Worm (Caenorhabditis elegans): ENCODE data around the gene tag-131.

Gene tag-131

DNA sequence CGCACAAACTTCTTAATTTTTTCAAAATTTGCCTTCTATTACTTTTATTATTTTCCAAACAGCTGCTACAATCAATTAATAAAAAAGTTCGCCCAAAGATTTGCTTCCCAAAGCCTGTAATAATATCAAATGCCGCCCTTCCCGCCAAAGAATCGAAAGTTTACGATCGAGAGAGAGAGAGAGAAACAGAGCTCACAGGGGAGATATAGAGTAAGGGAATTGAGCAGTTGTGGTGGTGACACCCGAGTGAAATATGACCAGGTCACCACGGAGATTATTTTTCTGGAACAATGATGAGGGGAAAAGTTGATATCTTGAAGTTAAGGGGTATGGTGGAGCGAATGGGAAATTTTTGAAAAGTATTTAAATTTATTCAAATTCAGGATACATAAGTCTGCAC lies 42.4 kb downstream of the tag-131 start:
- TF ChIP-seq ztf-11 (tag; optimal IDR thresholded peaks at IDR 0.05) (no peak), skn-1 (tag; optimal IDR thresholded peaks at IDR 0.05) (no peak), R02D3.7 (tag; optimal IDR thresholded peaks at IDR 0.05) (no peak), aly-2 (tag; optimal IDR thresholded peaks at IDR 0.05) (no peak), egl-27 (tag; optimal IDR thresholded peaks at IDR 0.05) (no peak), nhr-25 (tag; optimal IDR thresholded peaks at IDR 0.05) (no peak), nhr-76 (tag; optimal IDR thresholded peaks at IDR 0.05) (no peak), mml-1 (tag; optimal IDR thresholded peaks at IDR 0.05) (no peak), fkh-10 (GFP tag; optimal IDR thresholded peaks at IDR 0.05) (no peak), mdl-1 (tag; optimal IDR thresholded peaks at IDR 0.05) (no peak), ceh-28 (tag; optimal IDR thresholded peaks at IDR 0.05) (no peak), nfya-1 (tag; optimal IDR thresholded peaks at IDR 0.05; ENCODE audit: insufficient read depth) (no peak), daf-12 (tag; optimal IDR thresholded peaks at IDR 0.05) (no peak), egl-5 (tag; optimal IDR thresholded peaks at IDR 0.05) (no peak), ZK546.5 (tag; optimal IDR thresholded peaks at IDR 0.05) (no peak), zag-1 (tag; optimal IDR thresholded peaks at IDR 0.05) (no peak), ama-1 (optimal IDR thresholded peaks at IDR 0.05) (no peak), elt-3 (tag; optimal IDR thresholded peaks at IDR 0.05) (no peak)

DNA sequence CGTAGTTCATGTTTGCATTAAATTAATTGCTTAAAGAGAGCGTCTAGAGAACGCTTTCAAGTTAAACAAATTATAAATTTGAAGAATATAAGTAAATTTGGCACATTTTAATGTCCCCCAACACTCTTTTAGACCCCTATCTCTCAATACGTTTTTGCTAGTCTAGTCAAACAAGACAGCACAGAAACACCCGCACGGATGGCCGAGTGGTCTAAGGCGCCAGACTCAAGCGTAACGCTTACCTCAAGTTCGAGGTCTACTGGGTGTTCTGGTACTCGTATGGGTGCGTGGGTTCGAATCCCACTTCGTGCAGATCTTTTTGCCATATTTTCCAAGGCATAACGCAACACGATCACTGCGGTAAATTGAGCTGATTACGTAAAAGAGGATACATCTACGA lies 44.8 kb downstream of the tag-131 start:
- peak; percentile 24 for TF ChIP-seq elt-2 (tag; optimal IDR thresholded peaks at IDR 0.05)
- no peak for TF ChIP-seq ztf-4 (tag; optimal IDR thresholded peaks at IDR 0.05)
- TF ChIP-seq tbx-2 (tag; optimal IDR thresholded peaks at IDR 0.05) = no peak
- TF ChIP-seq nhr-12 (tag; optimal IDR thresholded peaks at IDR 0.05) = no peak
- TF ChIP-seq ceh-82 (tag; optimal IDR thresholded peaks at IDR 0.05) = no peak
- peak; percentile 31 for TF ChIP-seq nfya-1 (tag; optimal IDR thresholded peaks at IDR 0.05; ENCODE audit: insufficient read depth)
- TF ChIP-seq mml-1 (tag; optimal IDR thresholded peaks at IDR 0.05) = no peak
- no peak for TF ChIP-seq elt-1 (tag; optimal IDR thresholded peaks at IDR 0.05)
- no peak for TF ChIP-seq nhr-23 (tag; optimal IDR thresholded peaks at IDR 0.05)
- peak; percentile 10 for TF ChIP-seq nhr-25 (tag; optimal IDR thresholded peaks at IDR 0.05)
- no peak for TF ChIP-seq nhr-237 (tag; optimal IDR thresholded peaks at IDR 0.05)
- TF ChIP-seq lin-39 (tag; optimal IDR thresholded peaks at IDR 0.05) = no peak
- no peak for TF ChIP-seq fkh-2 (tag; optimal IDR thresholded peaks at IDR 0.05)
- TF ChIP-seq fos-1 (tag; optimal IDR thresholded peaks at IDR 0.05) = no peak
- no peak for TF ChIP-seq ZK546.5 (tag; optimal IDR thresholded peaks at IDR 0.05)

DNA sequence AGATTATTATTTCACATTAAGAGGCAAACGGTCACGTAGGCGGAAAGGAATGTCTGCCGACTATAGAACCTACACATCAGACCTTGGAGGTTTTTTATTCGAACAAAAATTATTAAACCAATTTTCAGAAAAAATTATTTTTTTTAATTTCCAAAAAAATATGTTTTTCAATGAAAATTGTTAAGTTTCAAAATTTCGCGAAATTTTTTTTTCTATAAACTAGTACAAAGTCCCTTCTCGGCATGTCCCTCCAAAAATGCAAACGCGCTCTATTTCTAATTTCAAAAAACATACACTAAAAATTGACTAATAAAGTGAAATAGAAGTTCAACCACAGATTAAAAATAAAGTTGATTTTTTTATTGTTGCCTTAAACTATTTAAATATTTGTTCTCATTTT lies 47.5 kb downstream of the tag-131 start, which contains the start of gene ckb-1:
Gene ckb-1, plus strand, starts transcription at position 301 of the 400 bp plus-strand sequence.
- TF ChIP-seq skn-1 (tag; optimal IDR thresholded peaks at IDR 0.05) (no peak), hmg-11 (tag; optimal IDR thresholded peaks at IDR 0.05) (peak; percentile 7), lsy-12 (tag; optimal IDR thresholded peaks at IDR 0.05) (no peak), snpc-4 (tag; optimal IDR thresholded peaks at IDR 0.05) (no peak), mml-1 (tag; optimal IDR thresholded peaks at IDR 0.05) (no peak), nhr-67 (tag; optimal IDR thresholded peaks at IDR 0.05) (no peak), ztf-4 (tag; optimal IDR thresholded peaks at IDR 0.05) (no peak), mdl-1 (tag; optimal IDR thresholded peaks at IDR 0.05) (no peak), lin-39 (tag; optimal IDR thresholded peaks at IDR 0.05) (no peak), nhr-28 (tag; optimal IDR thresholded peaks at IDR 0.05) (no peak), nhr-23 (tag; optimal IDR thresholded peaks at IDR 0.05) (no peak), pha-4 (tag; optimal IDR thresholded peaks at IDR 0.05) (peak; percentile 10), ceh-9 (tag; optimal IDR thresholded peaks at IDR 0.05) (no peak)

DNA sequence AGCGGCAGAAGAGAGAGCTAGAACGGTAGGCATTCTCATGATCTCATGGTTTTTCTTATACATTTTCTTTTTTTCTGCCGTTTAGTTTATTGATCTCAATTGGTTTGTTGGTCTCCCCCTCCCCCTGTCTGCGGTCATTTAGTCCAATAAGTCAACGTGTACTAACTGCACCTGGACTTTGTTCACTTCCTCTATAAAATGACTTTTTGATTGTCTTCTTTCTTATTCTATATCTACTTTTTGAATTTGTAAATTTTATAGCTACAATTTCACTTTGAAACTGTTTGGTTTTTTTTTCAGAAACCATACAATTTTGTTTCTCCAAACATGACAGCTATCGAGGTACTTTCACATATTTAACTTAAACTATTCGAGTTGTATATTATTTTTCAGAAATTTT lies 50.1 kb downstream of the tag-131 start, which contains the start of gene ckb-2:
Gene ckb-2, plus strand, starts transcription at position 301 of the 400 bp plus-strand sequence.
- TF ChIP-seq ztf-11 (tag; optimal IDR thresholded peaks at IDR 0.05) (no peak), nhr-43 (tag; optimal IDR thresholded peaks at IDR 0.05; ENCODE audit: poor library complexity, severe bottlenecking) (no peak), unc-62 (GFP tag; optimal IDR thresholded peaks at IDR 0.05) (no peak), fos-1 (tag; optimal IDR thresholded peaks at IDR 0.05) (no peak), nhr-12 (tag; optimal IDR thresholded peaks at IDR 0.05) (no peak), nhr-23 (tag; optimal IDR thresholded peaks at IDR 0.05) (no peak), nhr-67 (tag; optimal IDR thresholded peaks at IDR 0.05) (no peak), ceh-82 (tag; optimal IDR thresholded peaks at IDR 0.05) (no peak), tbx-2 (tag; optimal IDR thresholded peaks at IDR 0.05) (no peak), ceh-28 (tag; optimal IDR thresholded peaks at IDR 0.05) (no peak), snpc-4 (tag; optimal IDR thresholded peaks at IDR 0.05) (no peak), ceh-16 (tag; optimal IDR thresholded peaks at IDR 0.05) (no peak), nfya-1 (tag; optimal IDR thresholded peaks at IDR 0.05; ENCODE audit: insufficient read depth) (no peak), elt-2 (tag; optimal IDR thresholded peaks at IDR 0.05) (no peak), daf-12 (tag; optimal IDR thresholded peaks at IDR 0.05) (no peak), skn-1 (tag; optimal IDR thresholded peaks at IDR 0.05) (no peak)

All from whole organism, L3 larva.